Fruit fly (Drosophila melanogaster) Kc167 (cell line): ENCODE results near the gene Polr1D.

ENCODE experiments used
- Myc ChIP-seq: fragments of >200 bp; optimal IDR thresholded peaks from 2 replicates; lab custom pipeline; 2017; ENCODE audit warnings: missing external identifiers
- Sin3A ChIP-seq: fragments of >200 bp; optimal IDR thresholded peaks from 2 replicates; lab custom pipeline; 2018; ENCODE audit warnings: missing external identifiers
- h ChIP-seq: fragments of >200 bp; optimal IDR thresholded peaks from 3 replicates; lab custom pipeline; 2018; ENCODE audit warnings: missing external identifiers
- insv ChIP-seq: fragments of >200 bp; optimal IDR thresholded peaks from 3 replicates; lab custom pipeline; 2018; ENCODE audit warnings: missing external identifiers
- psq ChIP-seq: fragments of >200 bp; optimal IDR thresholded peaks from 2 replicates; lab custom pipeline; 2017; ENCODE audit warnings: missing external identifiers
- ttk ChIP-seq: sonication (Bioruptor generic); optimal IDR thresholded peaks from 2 replicates; lab custom pipeline; 2017; ENCODE audit warnings: missing external identifiers

The Polr1D gene

dm6 chr2L:19163143-19163974, 28.3 kb upstream of the Polr1D start:
- TF ChIP-seq Sin3A (lab: Kevin White, UChicago) = no peak
- TF ChIP-seq insv (lab: Kevin White, UChicago) = no peak
- TF ChIP-seq psq (lab: Kevin White, UChicago) = no peak
- TF ChIP-seq ttk (lab: Kevin White, UChicago) = no peak
- no peak for TF ChIP-seq Myc (lab: Kevin White, UChicago)
- TF ChIP-seq h = no peak

dm6 chr2L:19162330-19163100, 27.5 kb upstream of the Polr1D start:
- TF ChIP-seq ttk (lab: Kevin White, UChicago) (no peak), psq (lab: Kevin White, UChicago) (no peak), Sin3A (lab: Kevin White, UChicago) (no peak), h (no peak), insv (lab: Kevin White, UChicago) (no peak), Myc (lab: Kevin White, UChicago) (no peak)

dm6 chr2L:19161307-19161999, 26.4 kb upstream of the Polr1D start:
- TF ChIP-seq h (no peak), Sin3A (lab: Kevin White, UChicago) (no peak), Myc (lab: Kevin White, UChicago) (no peak), ttk (lab: Kevin White, UChicago) (no peak), insv (lab: Kevin White, UChicago) (no peak), psq (lab: Kevin White, UChicago) (no peak)

dm6 chr2L:19159552-19160406, 24.7 kb upstream of the Polr1D start:
- TF ChIP-seq h = no peak
- TF ChIP-seq Myc (lab: Kevin White, UChicago) = no peak
- no peak for TF ChIP-seq Sin3A (lab: Kevin White, UChicago)
- TF ChIP-seq ttk (lab: Kevin White, UChicago) = no peak
- no peak for TF ChIP-seq insv (lab: Kevin White, UChicago)
- no peak for TF ChIP-seq psq (lab: Kevin White, UChicago)

dm6 chr2L:19158679-19159551, 23.9 kb upstream of the Polr1D start:
- TF ChIP-seq Myc (lab: Kevin White, UChicago) = no peak
- TF ChIP-seq insv (lab: Kevin White, UChicago) = no peak
- TF ChIP-seq h = no peak
- no peak for TF ChIP-seq psq (lab: Kevin White, UChicago)
- TF ChIP-seq ttk (lab: Kevin White, UChicago) = no peak
- TF ChIP-seq Sin3A (lab: Kevin White, UChicago) = no peak

- TF ChIP-seq Sin3A (lab: Kevin White, UChicago) = no peak
- no peak for TF ChIP-seq insv (lab: Kevin White, UChicago)
- no peak for TF ChIP-seq Myc (lab: Kevin White, UChicago)
- TF ChIP-seq psq (lab: Kevin White, UChicago) = no peak
- TF ChIP-seq ttk (lab: Kevin White, UChicago) = no peak
- no peak for TF ChIP-seq h
Measured at dm6 chr2L:19158005-19158666, 23.1 kb upstream of the Polr1D start.

- TF ChIP-seq psq (lab: Kevin White, UChicago) (no peak), insv (lab: Kevin White, UChicago) (no peak), h (no peak), ttk (lab: Kevin White, UChicago) (no peak), Myc (lab: Kevin White, UChicago) (no peak), Sin3A (lab: Kevin White, UChicago) (no peak)
Measured at dm6 chr2L:19156737-19157287, 21.8 kb upstream of the Polr1D start.

- TF ChIP-seq ttk (lab: Kevin White, UChicago) (no peak), psq (lab: Kevin White, UChicago) (no peak), insv (lab: Kevin White, UChicago) (no peak), Myc (lab: Kevin White, UChicago) (no peak), h (no peak)
Measured at dm6 chr2L:19155937-19156736, 21.1 kb upstream of the Polr1D start.
